Fruit fly (Drosophila melanogaster): ENCODE data around the gene dl.

Gene dl

DNA sequence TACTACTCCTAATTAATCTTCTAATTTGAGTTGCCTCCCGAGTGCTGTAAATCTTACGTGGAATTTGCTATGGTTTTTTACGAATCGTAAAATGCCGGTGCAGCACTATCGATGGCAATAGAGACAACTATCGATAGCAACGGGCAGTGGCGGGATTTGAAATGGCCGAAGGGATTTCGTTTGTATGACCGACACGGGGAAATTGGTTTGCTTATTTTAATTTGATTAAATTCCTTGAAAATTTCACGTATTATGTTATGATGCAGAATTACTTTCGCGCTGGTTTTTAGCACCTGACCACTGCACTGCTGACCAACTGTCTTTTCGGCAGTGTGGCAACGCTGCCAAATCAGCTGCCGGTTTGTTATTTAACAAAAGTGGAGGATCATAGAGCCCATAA lies 34.0 kb upstream of the dl start, which contains the start of the genes GCS2beta and CG5131 (continued):
- TF ChIP-seq Ets97D (GFP tag; optimal IDR thresholded peaks at IDR 0.05) (peak; percentile 92), run (tag; optimal IDR thresholded peaks at IDR 0.05) (peak; percentile 52), fu2 (GFP tag; optimal IDR thresholded peaks at IDR 0.05) (peak; percentile 97), knrl (GFP tag; IDR thresholded peaks at IDR 0.05; ENCODE audit: partially characterized antibody) (peak; percentile 94), CG13775 (GFP tag; optimal IDR thresholded peaks at IDR 0.05) (peak; percentile 92), exex (tag; optimal IDR thresholded peaks at IDR 0.05) (peak; percentile 54), Poxn (GFP tag; IDR thresholded peaks at IDR 0.05) (peak; percentile 90), pfk (GFP tag; optimal IDR thresholded peaks at IDR 0.05) (no peak), fd102C (GFP tag; optimal IDR thresholded peaks at IDR 0.05) (no peak), tin (GFP tag; optimal IDR thresholded peaks at IDR 0.05) (peak; percentile 95), cas (GFP tag; IDR thresholded peaks at IDR 0.05) (peak; percentile 87), Nf-YB (GFP tag; optimal IDR thresholded peaks at IDR 0.05) (peak; percentile 61), CG12155 (GFP tag; optimal IDR thresholded peaks at IDR 0.05) (peak; percentile 95), GATAe (GFP tag; conservative IDR thresholded peaks at IDR 0.05) (peak; percentile 84), CG13287 (GFP tag; IDR thresholded peaks at IDR 0.05; ENCODE audit: partially characterized antibody) (peak; percentile 96), bbx (GFP tag; IDR thresholded peaks at IDR 0.05; ENCODE audit: partially characterized antibody) (peak; percentile 77), mirr (GFP tag; optimal IDR thresholded peaks at IDR 0.05) (peak; percentile 76), CG12744 (GFP tag; optimal IDR thresholded peaks at IDR 0.05) (peak; percentile 75), Spps (tag; optimal IDR thresholded peaks at IDR 0.05) (peak; percentile 56), mld (GFP tag; IDR thresholded peaks at IDR 0.05; ENCODE audit: partially characterized antibody) (peak; percentile 55; the same call in 1 of the 3 replicates), CG1233 (GFP tag; optimal IDR thresholded peaks at IDR 0.05) (peak; percentile 88), ttk (GFP tag; IDR thresholded peaks at IDR 0.05) (peak; percentile 94), Lhr (GFP tag; optimal IDR thresholded peaks at IDR 0.05) (peak; percentile 74), kah (GFP tag; optimal IDR thresholded peaks at IDR 0.05) (peak; percentile 54), CG31388 (GFP tag; optimal IDR thresholded peaks at IDR 0.05) (peak; percentile 89), CG6791 (GFP tag; IDR thresholded peaks at IDR 0.05; ENCODE audit: partially characterized antibody) (peak; percentile 74), Oli (tag; optimal IDR thresholded peaks at IDR 0.05) (peak; percentile 85), CG16779 (GFP tag; IDR thresholded peaks at IDR 0.05) (peak; percentile 91), CG2875 (GFP tag; optimal IDR thresholded peaks at IDR 0.05) (peak; percentile 79), Oaz (GFP tag; IDR thresholded peaks at IDR 0.05) (peak; percentile 88), BtbVII (GFP tag; optimal IDR thresholded peaks at IDR 0.05) (peak; percentile 73), lab (GFP tag; optimal IDR thresholded peaks at IDR 0.05) (peak; percentile 95), emc (GFP tag; optimal IDR thresholded peaks at IDR 0.05) (peak; percentile 92), CG4617 (GFP tag; optimal IDR thresholded peaks at IDR 0.05; ENCODE audit: borderline replicate concordance) (peak; percentile 98), CG9817 (tag; optimal IDR thresholded peaks at IDR 0.05) (peak; percentile 96), CG33557 (GFP tag; optimal IDR thresholded peaks at IDR 0.05) (peak; percentile 52), CG3995 (GFP tag; optimal IDR thresholded peaks at IDR 0.05) (peak; percentile 71), CG7745 (tag; optimal IDR thresholded peaks at IDR 0.05) (no peak), Hey (tag; optimal IDR thresholded peaks at IDR 0.05) (peak; percentile 60), schlank (tag; optimal IDR thresholded peaks at IDR 0.05) (peak; percentile 87), sisA (GFP tag; IDR thresholded peaks at IDR 0.05) (peak; percentile 95), Rx (GFP tag; IDR thresholded peaks at IDR 0.05) (peak; percentile 94), Mes4 (GFP tag; optimal IDR thresholded peaks at IDR 0.05) (peak; percentile 92), Ets65A (GFP tag) (peak; percentile 100), bab2 (GFP tag; optimal IDR thresholded peaks at IDR 0.05) (peak; percentile 96), ash1 (GFP tag; optimal IDR thresholded peaks at IDR 0.05) (no peak), NC2α (GFP tag; optimal IDR thresholded peaks at IDR 0.05) (peak; percentile 88), CG17385 (GFP tag; optimal IDR thresholded peaks at IDR 0.05) (peak; percentile 78), Eip74EF (GFP tag; optimal IDR thresholded peaks at IDR 0.05) (peak in 1 of 2 experiments; percentile 39), CG7271 (tag; optimal IDR thresholded peaks at IDR 0.05) (peak; percentile 31)
